Fruit fly (Drosophila melanogaster): Measurements from ENCODE around the gene Nprl2.

DNA sequence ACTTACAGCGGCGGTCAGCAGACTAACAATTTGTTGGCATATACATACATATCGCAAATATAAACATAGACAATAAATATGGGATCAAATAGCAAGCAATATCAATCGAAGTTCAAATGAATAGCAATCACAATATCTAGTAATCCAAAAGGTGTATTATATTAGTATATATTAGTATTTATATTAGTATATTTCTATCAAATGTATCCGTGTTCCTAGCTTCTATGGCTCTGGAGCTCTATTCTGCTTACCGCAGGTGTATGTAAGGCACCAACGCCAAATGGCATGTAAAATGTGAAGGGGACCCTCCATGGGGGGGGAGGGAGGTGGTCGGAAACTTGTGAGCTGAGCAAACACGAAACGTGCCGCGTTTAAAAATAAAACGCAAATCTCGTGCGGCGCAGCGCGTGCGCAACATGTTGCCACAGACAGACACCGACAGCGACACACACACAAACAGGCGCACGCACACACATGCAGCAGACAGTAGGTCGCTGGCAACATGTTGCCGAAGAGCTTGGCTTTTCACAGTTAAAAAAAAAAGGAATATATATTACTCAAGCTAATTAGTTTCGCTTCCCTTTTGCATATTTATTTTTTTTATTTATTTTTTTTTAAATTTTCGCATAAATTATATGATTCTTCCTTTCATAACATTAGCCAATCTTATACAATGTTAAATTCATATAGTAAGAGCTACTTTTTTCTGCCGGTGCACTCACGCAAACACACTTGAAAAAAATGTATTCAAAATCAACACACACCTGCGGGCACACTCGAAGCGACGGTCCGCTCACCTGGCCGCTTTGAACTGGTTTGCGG is 46.5 kb upstream of the Nprl2 start:
- TF ChIP-seq Gug (GFP tag; IDR thresholded peaks at IDR 0.05), result peak; percentile 17; the same call in 1 of the 4 replicates
- TF ChIP-seq p53 (GFP tag; optimal IDR thresholded peaks at IDR 0.05), result no peak
- peak; percentile 4 for TF ChIP-seq B-H2 (GFP tag; optimal IDR thresholded peaks at IDR 0.05)
- TF ChIP-seq E2f1 (GFP tag; IDR thresholded peaks at IDR 0.05), result peak; percentile 62
- peak; percentile 63; the same call in 1 of the 3 replicates for TF ChIP-seq gce (GFP tag; IDR thresholded peaks at IDR 0.05)
- TF ChIP-seq Adf1 (GFP tag; IDR thresholded peaks at IDR 0.05), result no peak
